Fruit fly (Drosophila melanogaster): ENCODE measurements around the gene Ucp4C.

The Ucp4C gene

DNA sequence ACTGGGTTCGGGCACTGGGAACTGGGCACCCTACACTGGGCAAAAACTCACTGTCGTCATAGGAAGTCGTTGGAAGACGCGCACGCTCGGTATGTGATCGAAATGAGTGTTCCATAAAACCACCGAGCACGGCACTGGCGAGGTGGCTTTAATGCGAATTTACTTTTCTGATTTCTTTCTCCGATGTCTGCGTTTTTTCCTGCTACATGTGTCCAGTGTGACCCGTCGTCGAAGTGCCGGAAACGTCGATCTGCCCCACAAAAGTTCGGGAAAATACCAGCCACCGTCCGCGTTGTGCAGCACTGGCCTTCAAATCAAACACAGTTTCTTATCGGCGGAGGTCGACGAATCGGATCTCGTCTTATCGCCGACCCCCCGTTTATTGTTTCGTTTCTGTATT, 30.9 kb downstream of the Ucp4C start, which contains the start of gene Kdm5:
TSS of gene Kdm5 (minus strand) at position 255 of the 400 bp plus-strand sequence.
- no peak for TF ChIP-seq h (optimal IDR thresholded peaks at IDR 0.05)
- no peak for TF ChIP-seq ttk (optimal IDR thresholded peaks at IDR 0.05)
- TF ChIP-seq psq (optimal IDR thresholded peaks at IDR 0.05) = no peak
- TF ChIP-seq insv (optimal IDR thresholded peaks at IDR 0.05) = no peak
- TF ChIP-seq Myc (optimal IDR thresholded peaks at IDR 0.05) = no peak
- TF ChIP-seq Sin3A (optimal IDR thresholded peaks at IDR 0.05) = no peak

DNA sequence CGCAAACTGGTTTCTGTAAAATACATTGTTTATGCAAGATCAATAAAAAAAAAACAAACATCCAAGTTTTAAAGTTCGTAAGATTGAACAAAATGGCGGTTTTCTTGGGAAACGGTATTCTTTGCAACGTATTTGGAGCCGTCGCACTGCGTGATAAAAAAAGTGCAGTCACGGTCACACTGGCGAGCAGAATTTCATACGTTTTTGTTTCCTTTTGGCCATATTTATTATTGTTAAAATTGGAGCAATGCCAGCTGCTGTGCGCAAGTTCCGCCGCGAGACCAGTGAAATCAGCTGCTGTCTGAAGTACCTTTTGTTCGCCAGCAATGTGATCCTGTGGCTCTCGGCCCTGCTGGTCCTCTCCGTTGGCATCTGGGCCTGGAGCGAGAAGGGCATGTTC, 31.7 kb downstream of the Ucp4C start, which contains the start of gene Tsp26A:
TSS of gene Tsp26A (plus strand) at position 164 of the 400 bp plus-strand sequence.
- TF ChIP-seq ttk (optimal IDR thresholded peaks at IDR 0.05) (no peak), insv (optimal IDR thresholded peaks at IDR 0.05) (no peak), h (optimal IDR thresholded peaks at IDR 0.05) (no peak), psq (optimal IDR thresholded peaks at IDR 0.05) (no peak), Sin3A (optimal IDR thresholded peaks at IDR 0.05) (no peak), Myc (optimal IDR thresholded peaks at IDR 0.05) (no peak)

DNA sequence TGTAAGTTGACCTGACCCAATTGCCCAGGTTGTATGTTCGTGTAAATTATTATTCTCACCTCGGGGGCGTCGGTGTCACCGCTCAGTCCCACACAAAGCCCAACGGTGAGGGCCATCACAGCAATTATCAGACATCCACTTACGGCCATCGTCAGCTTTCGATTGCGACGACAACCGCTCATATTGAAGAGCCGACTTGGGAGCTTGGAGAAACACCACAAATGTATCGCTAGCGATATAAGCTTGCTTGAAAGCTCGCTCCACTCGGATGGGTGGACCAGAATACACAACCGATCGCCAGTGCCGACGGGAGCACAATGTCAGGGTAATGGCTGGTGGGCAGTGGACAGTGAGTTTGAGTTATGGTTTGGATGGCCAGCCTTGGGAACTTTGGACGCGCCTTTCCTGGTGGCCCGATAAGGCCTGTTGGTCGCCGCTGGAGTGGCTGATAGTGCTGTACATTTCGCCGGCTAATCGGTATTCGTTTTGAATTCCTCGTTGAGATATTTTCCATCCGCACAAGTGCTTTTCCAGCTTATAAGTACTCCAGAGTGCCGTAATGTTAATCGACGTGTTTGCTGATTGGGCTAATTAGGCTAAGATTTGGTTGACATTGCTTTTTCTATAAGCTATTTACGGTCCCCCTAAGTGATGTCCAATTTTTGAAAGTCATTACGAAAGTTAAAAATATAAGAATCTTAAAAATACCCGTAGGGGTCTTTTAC, 38.3 kb downstream of the Ucp4C start, which contains the start of gene Gal:
TSS of gene Gal (minus strand) at position 320 of the 725 bp plus-strand sequence.
- TF ChIP-seq Sin3A (optimal IDR thresholded peaks at IDR 0.05) (no peak), ttk (optimal IDR thresholded peaks at IDR 0.05) (no peak)

DNA sequence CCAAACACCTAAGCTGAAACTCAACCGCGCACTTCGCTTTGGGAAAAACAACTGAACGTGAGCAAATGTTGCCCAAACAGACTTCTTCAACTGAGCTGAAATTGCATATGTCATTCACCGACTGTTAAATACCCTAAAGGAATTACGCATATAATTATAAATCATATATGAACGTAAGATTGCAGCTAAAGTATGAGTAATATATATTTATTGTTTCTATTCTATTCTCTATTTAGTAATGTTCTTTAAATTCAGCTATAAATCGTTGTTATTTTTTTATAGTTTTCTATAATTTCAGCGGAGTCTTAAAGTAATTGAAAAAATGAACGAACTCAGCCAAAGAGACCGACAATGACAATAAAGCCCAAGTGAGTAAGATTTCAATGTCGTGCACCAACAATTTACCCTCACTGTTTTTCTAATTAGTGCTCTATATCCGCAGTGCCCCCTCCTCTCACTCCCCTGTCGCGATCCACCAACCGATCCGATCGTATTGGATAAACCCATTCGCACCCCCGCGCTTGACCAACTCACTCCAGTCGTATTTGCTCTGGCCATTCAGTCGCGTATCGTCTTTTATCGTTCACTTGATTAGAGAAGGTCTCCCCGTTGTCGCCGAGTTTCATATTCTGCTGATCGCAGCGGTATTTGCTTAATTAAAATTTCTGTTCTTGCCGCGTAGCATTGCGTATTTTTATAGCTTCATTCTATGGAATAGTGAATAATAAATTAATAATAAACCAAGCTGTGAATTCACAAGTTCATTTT, 44.1 kb downstream of the Ucp4C start, which contains the start of gene CG9098:
TSS of gene CG9098 (minus strand) at position 36 of the 768 bp plus-strand sequence.
- TF ChIP-seq h (optimal IDR thresholded peaks at IDR 0.05) = no peak
- no peak for TF ChIP-seq psq (optimal IDR thresholded peaks at IDR 0.05)
- no peak for TF ChIP-seq Myc (optimal IDR thresholded peaks at IDR 0.05)
- TF ChIP-seq ttk (optimal IDR thresholded peaks at IDR 0.05) = no peak
- TF ChIP-seq insv (optimal IDR thresholded peaks at IDR 0.05) = no peak
- TF ChIP-seq Sin3A (optimal IDR thresholded peaks at IDR 0.05) = no peak

DNA sequence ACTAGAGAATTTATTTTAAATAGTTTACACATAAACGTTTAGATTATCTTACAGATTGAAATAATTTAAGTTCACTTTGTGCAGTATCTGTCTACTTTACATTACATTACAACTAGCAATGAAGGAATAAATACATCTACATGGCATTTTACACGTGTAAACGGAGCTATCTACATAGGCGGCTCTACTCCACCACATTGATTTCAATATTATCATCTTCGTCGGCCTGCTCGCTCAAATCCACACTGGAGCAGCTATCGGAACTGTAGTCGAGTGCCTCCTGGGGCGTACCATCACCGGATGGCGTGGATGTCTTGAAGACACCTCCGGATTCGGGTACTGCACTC, 44.7 kb downstream of the Ucp4C start:
- no peak for TF ChIP-seq Myc (optimal IDR thresholded peaks at IDR 0.05)
- TF ChIP-seq Sin3A (optimal IDR thresholded peaks at IDR 0.05) = no peak
- no peak for TF ChIP-seq psq (optimal IDR thresholded peaks at IDR 0.05)
- no peak for TF ChIP-seq h (optimal IDR thresholded peaks at IDR 0.05)
- TF ChIP-seq ttk (optimal IDR thresholded peaks at IDR 0.05) = no peak
- no peak for TF ChIP-seq insv (optimal IDR thresholded peaks at IDR 0.05)

All from Kc167 (cell line).